Fruit fly (Drosophila melanogaster) whole organism, embryonic: ENCODE data around the gene Vps26.

ENCODE experiments used
- Abd-B ChIP-seq: fragments of 200-800 bp; sonication (Bioruptor generic); optimal IDR thresholded peaks from 2 replicates; lab custom pipeline; 2018; ENCODE audit warnings: missing biosample characterization, mild to moderate bottlenecking, missing genetic modification characterization, moderate library complexity
- Ada2b ChIP-seq: fragments of 200-800 bp; sonication (Bioruptor generic); IDR thresholded peaks from 2 replicates; pipeline ENCODE4 v1.3.6; 2022; ENCODE audit warnings: missing biosample characterization, missing genetic modification characterization
- BEAF-32 ChIP-seq: fragments of 200-800 bp; sonication (Bioruptor generic); optimal IDR thresholded peaks from 3 replicates; lab custom pipeline; 2017; ENCODE audit warnings: missing biosample characterization, missing genetic modification characterization, mild to moderate bottlenecking, moderate library complexity, missing genetic modification reagents
- Bgb ChIP-seq: fragments of 200-800 bp; sonication (Bioruptor generic); IDR thresholded peaks from 2 replicates; pipeline ENCODE4 v1.3.6; 2022; ENCODE audit warnings: missing biosample characterization, missing genetic modification characterization; ENCODE audit not compliant: partially characterized antibody
- CG10321 ChIP-seq: fragments of 200-800 bp; sonication (Bioruptor generic); IDR thresholded peaks from 2 replicates; pipeline ENCODE4 v1.3.6; 2022; ENCODE audit warnings: missing biosample characterization, missing genetic modification characterization
- CG10431 ChIP-seq: fragments of 200-800 bp; sonication (Bioruptor generic); optimal IDR thresholded peaks from 3 replicates; lab custom pipeline; 2018; ENCODE audit warnings: missing biosample characterization, mild to moderate bottlenecking, missing genetic modification characterization
- CG10979 ChIP-seq: fragments of 200-800 bp; sonication (Bioruptor generic); optimal IDR thresholded peaks from 2 replicates; lab custom pipeline; 2018; ENCODE audit warnings: missing biosample characterization, mild to moderate bottlenecking, missing genetic modification characterization, moderate library complexity
- CG12104 ChIP-seq: fragments of 200-800 bp; sonication (Bioruptor generic); optimal IDR thresholded peaks from 3 replicates; lab custom pipeline; 2016; ENCODE audit warnings: missing biosample characterization, missing genetic modification characterization
- CG12769 ChIP-seq: fragments of 200-800 bp; sonication (Bioruptor generic); optimal IDR thresholded peaks from 2 replicates; lab custom pipeline; 2019; ENCODE audit warnings: missing biosample characterization, mild to moderate bottlenecking, missing genetic modification characterization, moderate library complexity
- CG16815 ChIP-seq: fragments of 200-800 bp; sonication (Bioruptor generic); optimal IDR thresholded peaks from 3 replicates; lab custom pipeline; 2017; ENCODE audit warnings: missing biosample characterization, mild to moderate bottlenecking, missing genetic modification characterization
- CG17802 ChIP-seq: fragments of 200-800 bp; sonication (Bioruptor generic); optimal IDR thresholded peaks from 2 replicates; lab custom pipeline; 2018; ENCODE audit warnings: missing biosample characterization, mild to moderate bottlenecking, missing genetic modification characterization, moderate library complexity
- CG30403 ChIP-seq: fragments of 200-800 bp; sonication (Bioruptor generic); optimal IDR thresholded peaks from 3 replicates; lab custom pipeline; 2016; ENCODE audit warnings: missing biosample characterization, missing genetic modification characterization
- CG32772 ChIP-seq: fragments of 200-800 bp; sonication (Bioruptor generic); IDR thresholded peaks from 2 replicates; pipeline ENCODE4 v1.3.6; 2022; ENCODE audit warnings: missing biosample characterization, missing genetic modification characterization
- CG3847 ChIP-seq: fragments of 200-800 bp; sonication (Bioruptor generic); IDR thresholded peaks from 2 replicates; pipeline ENCODE4 v1.3.6; 2022; ENCODE audit warnings: missing biosample characterization, missing genetic modification characterization
- CG4707 ChIP-seq: fragments of 200-800 bp; sonication (Bioruptor generic); optimal IDR thresholded peaks from 2 replicates; lab custom pipeline; 2018; ENCODE audit warnings: missing biosample characterization, mild to moderate bottlenecking, missing genetic modification characterization, moderate library complexity
- CG7271 ChIP-seq: fragments of 200-800 bp; sonication (Bioruptor generic); optimal IDR thresholded peaks from 2 replicates; lab custom pipeline; 2018; ENCODE audit warnings: missing biosample characterization, mild to moderate bottlenecking, missing genetic modification characterization, moderate library complexity
- CG8089 ChIP-seq: fragments of 200-800 bp; sonication (Bioruptor generic); optimal IDR thresholded peaks from 3 replicates; lab custom pipeline; 2016; ENCODE audit warnings: missing biosample characterization, missing genetic modification characterization
- CG8388 ChIP-seq: fragments of 200-800 bp; sonication (Bioruptor generic); optimal IDR thresholded peaks from 2 replicates; lab custom pipeline; 2019; ENCODE audit warnings: missing biosample characterization, mild to moderate bottlenecking, missing genetic modification characterization, moderate library complexity
- Camta ChIP-seq: fragments of 200-800 bp; sonication (Bioruptor generic); optimal IDR thresholded peaks from 2 replicates; lab custom pipeline; 2016; ENCODE audit warnings: missing biosample characterization, missing genetic modification characterization
- D ChIP-seq, 2 experiments: fragments of 200-800 bp in 1 of 2; fragments of >200 bp in 1 of 2; sonication (Bioruptor generic) in 1 of 2; optimal IDR thresholded peaks; 2 replicates in 1 of 2; 3 replicates in 1 of 2; lab custom pipeline; 2017; ENCODE audit warnings: mild to moderate bottlenecking in 1 of 2, missing biosample characterization in 1 of 2, missing genetic modification characterization in 1 of 2, missing genetic modification reagents in 1 of 2
- Dll ChIP-seq: fragments of 200-800 bp; sonication (Bioruptor generic); IDR thresholded peaks from 4 replicates; pipeline ENCODE4 v1.3.6; 2022; ENCODE audit warnings: missing biosample characterization, missing genetic modification characterization; ENCODE audit not compliant: partially characterized antibody
- Dref ChIP-seq: fragments of 200-800 bp; sonication (Bioruptor generic); IDR thresholded peaks from 2 replicates; pipeline ENCODE4 v1.3.6; 2022; ENCODE audit warnings: missing biosample characterization, missing genetic modification characterization
- Ets65A ChIP-seq: fragments of 200-800 bp; sonication (Bioruptor generic); peaks from one replicate; lab custom pipeline; 2016; ENCODE audit warnings: missing biosample characterization, missing genetic modification characterization
- HLHmδ ChIP-seq: fragments of 200-800 bp; sonication (Bioruptor generic); optimal IDR thresholded peaks from 2 replicates; lab custom pipeline; 2018; ENCODE audit warnings: missing biosample characterization, mild to moderate bottlenecking, missing genetic modification characterization, moderate library complexity
- Hr78 ChIP-seq, 2 experiments: fragments of 200-800 bp in 1 of 2; fragments of >200 bp in 1 of 2; sonication (Bioruptor generic) in 1 of 2; optimal IDR thresholded peaks; 2 replicates each; lab custom pipeline; 2017 to 2019; ENCODE audit warnings: missing biosample characterization in 2 of 2, missing genetic modification characterization in 2 of 2, mild to moderate bottlenecking in 1 of 2, moderate library complexity in 1 of 2
- Hsf ChIP-seq: fragments of 200-800 bp; sonication (Bioruptor generic); optimal IDR thresholded peaks from 3 replicates; lab custom pipeline; 2016; ENCODE audit warnings: missing biosample characterization, missing genetic modification characterization
- Mad ChIP-seq: fragments of 200-800 bp; sonication (Bioruptor generic); optimal IDR thresholded peaks from 2 replicates; lab custom pipeline; 2016; ENCODE audit warnings: missing biosample characterization, missing genetic modification characterization
- NK7.1 ChIP-seq: fragments of 200-800 bp; sonication (Bioruptor generic); optimal IDR thresholded peaks from 3 replicates; lab custom pipeline; 2016; ENCODE audit warnings: missing biosample characterization, missing genetic modification characterization
- NfI ChIP-seq: fragments of 200-800 bp; sonication (Bioruptor generic); optimal IDR thresholded peaks from 3 replicates; lab custom pipeline; 2018; ENCODE audit warnings: missing biosample characterization, mild to moderate bottlenecking, missing genetic modification characterization, moderate library complexity
- Oaz ChIP-seq: fragments of 200-800 bp; sonication (Bioruptor generic); IDR thresholded peaks from 2 replicates; pipeline ENCODE4 v1.3.6; 2022; ENCODE audit warnings: missing biosample characterization, missing genetic modification characterization
- Six4 ChIP-seq: fragments of 200-800 bp; sonication (Bioruptor generic); optimal IDR thresholded peaks from 2 replicates; lab custom pipeline; 2016; ENCODE audit warnings: missing biosample characterization, missing genetic modification characterization
- Ssrp ChIP-seq: fragments of 200-800 bp; sonication (Bioruptor generic); optimal IDR thresholded peaks from 2 replicates; lab custom pipeline; 2018; ENCODE audit warnings: missing biosample characterization, mild to moderate bottlenecking, missing genetic modification characterization, moderate library complexity
- ash1 ChIP-seq: fragments of 200-800 bp; sonication (Bioruptor generic); optimal IDR thresholded peaks from 2 replicates; lab custom pipeline; 2018; ENCODE audit warnings: missing biosample characterization, mild to moderate bottlenecking, missing genetic modification characterization
- crp ChIP-seq, 2 experiments: fragments of 200-800 bp; sonication (Bioruptor generic); optimal IDR thresholded peaks; 2 replicates in 1 of 2; 3 replicates in 1 of 2; lab custom pipeline; 2017; ENCODE audit warnings: missing biosample characterization in 2 of 2, missing genetic modification characterization in 2 of 2, mild to moderate bottlenecking in 1 of 2, moderate library complexity in 1 of 2
- gcm ChIP-seq: fragments of 200-800 bp; sonication (Bioruptor generic); optimal IDR thresholded peaks from 2 replicates; lab custom pipeline; 2019; ENCODE audit warnings: missing biosample characterization, mild to moderate bottlenecking, missing genetic modification characterization, moderate library complexity
- gro ChIP-seq: fragments of 200-800 bp; sonication (Bioruptor generic); optimal IDR thresholded peaks from 2 replicates; lab custom pipeline; 2016; ENCODE audit warnings: missing biosample characterization, missing genetic modification characterization
- jing ChIP-seq: fragments of 200-800 bp; sonication (Bioruptor generic); optimal IDR thresholded peaks from 2 replicates; lab custom pipeline; 2018; ENCODE audit warnings: missing biosample characterization, mild to moderate bottlenecking, missing genetic modification characterization
- knrl ChIP-seq: fragments of 200-800 bp; sonication (Bioruptor generic); IDR thresholded peaks from 3 replicates; pipeline ENCODE4 v1.3.6; 2022; ENCODE audit warnings: missing biosample characterization, missing genetic modification characterization; ENCODE audit not compliant: partially characterized antibody
- nerfin-1 ChIP-seq: fragments of 200-800 bp; sonication (Bioruptor generic); optimal IDR thresholded peaks from 3 replicates; lab custom pipeline; 2019; ENCODE audit warnings: missing biosample characterization, mild to moderate bottlenecking, missing genetic modification characterization, moderate library complexity
- pan ChIP-seq, 4 experiments: fragments of >200 bp in 3 of 4; fragments of 200-800 bp in 1 of 4; sonication (Bioruptor generic) in 1 of 4; optimal IDR thresholded peaks in 3 of 4; IDR thresholded peaks in 1 of 4; 2 replicates each; pipeline versions ENCODE4 v1.3.6 to Lab custom; 2017 to 2022; ENCODE audit warnings: missing biosample characterization in 2 of 4, missing genetic modification characterization in 2 of 4, mixed read lengths in 1 of 4
- pfk ChIP-seq: fragments of 200-800 bp; sonication (Bioruptor generic); optimal IDR thresholded peaks from 2 replicates; lab custom pipeline; 2018; ENCODE audit warnings: missing biosample characterization, mild to moderate bottlenecking, missing genetic modification characterization, moderate library complexity
- pum ChIP-seq: fragments of 200-800 bp; sonication (Bioruptor generic); optimal IDR thresholded peaks from 2 replicates; lab custom pipeline; 2016; ENCODE audit warnings: missing biosample characterization, missing genetic modification characterization
- pzg ChIP-seq: fragments of 200-800 bp; sonication (Bioruptor generic); optimal IDR thresholded peaks from 3 replicates; lab custom pipeline; 2018; ENCODE audit warnings: missing biosample characterization, mild to moderate bottlenecking, missing genetic modification characterization, moderate library complexity
- tin ChIP-seq: fragments of 200-800 bp; sonication (Bioruptor generic); optimal IDR thresholded peaks from 3 replicates; lab custom pipeline; 2016; ENCODE audit warnings: missing biosample characterization, missing genetic modification characterization
- twi ChIP-seq: fragments of 200-800 bp; optimal IDR thresholded peaks from 2 replicates; lab custom pipeline; 2019; ENCODE audit warnings: missing biosample characterization, mild to moderate bottlenecking, missing genetic modification characterization, moderate library complexity
- unc-4 ChIP-seq: fragments of 200-800 bp; sonication (Bioruptor generic); IDR thresholded peaks from 2 replicates; pipeline ENCODE4 v1.3.6; 2022; ENCODE audit warnings: missing biosample characterization, missing genetic modification characterization; ENCODE audit not compliant: partially characterized antibody
- yki ChIP-seq: fragments of >200 bp; optimal IDR thresholded peaks from 3 replicates; lab custom pipeline; 2018

Vps26 gene

DNA sequence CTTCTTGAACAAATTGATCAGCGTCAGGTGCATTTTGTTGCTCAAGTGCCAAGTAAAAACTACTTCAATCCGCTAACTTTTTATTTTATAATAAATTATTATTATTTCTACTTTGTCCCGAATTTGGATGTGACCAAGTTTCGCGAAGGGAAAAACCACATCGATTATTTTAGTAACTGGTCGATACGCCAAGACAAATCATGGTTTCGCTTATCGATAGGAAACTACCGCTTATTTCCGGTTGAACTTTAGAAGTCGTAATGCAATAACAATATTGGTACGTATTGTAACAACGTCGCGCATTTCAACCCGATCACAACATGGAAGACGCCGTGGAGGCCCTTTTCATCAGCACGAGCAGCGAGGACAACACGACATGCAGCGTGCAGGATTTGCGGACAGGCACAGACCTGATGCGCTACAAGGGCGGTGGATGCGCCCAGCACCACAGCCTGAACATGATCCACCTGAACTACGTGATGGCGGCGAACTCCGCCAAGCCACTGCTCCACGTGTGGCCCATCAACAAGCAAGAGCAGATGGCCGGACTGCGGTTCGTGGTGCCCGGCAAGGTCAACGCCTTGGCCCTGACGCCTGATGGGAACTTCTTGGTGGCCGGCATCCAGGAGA lies 3.6 kb downstream of the Vps26 start, which contains the start of the genes CG14817 and CG14805 (continued):
- TF ChIP-seq Abd-B (GFP tag; lab: Kevin White, UChicago) (no peak), Dref (GFP tag; lab: Robert Waterston, UW) (peak; percentile 78), CG10321 (GFP tag; lab: Robert Waterston, UW) (no peak), pum (GFP tag; lab: Kevin White, UChicago) (no peak), CG8089 (GFP tag; lab: Kevin White, UChicago) (no peak), ash1 (peak; percentile 85), CG10431 (peak; percentile 81), NfI (peak; percentile 86), knrl (GFP tag; lab: Robert Waterston, UW) (0 out of 3 replicates have a peak, but pooled peaks have one; percentile 27), CG16815 (GFP tag; lab: Kevin White, UChicago) (no peak), CG8388 (GFP tag; lab: Kevin White, UChicago) (peak; percentile 70), CG17802 (tag; lab: Kevin White, UChicago) (peak; percentile 20), CG4707 (GFP tag; lab: Kevin White, UChicago) (peak; percentile 81), HLHmδ (GFP tag; lab: Kevin White, UChicago) (peak; percentile 81), pan (optimal IDR thresholded peaks at IDR 0.05; lab: Kevin White, UChicago) (no peak), pan (GFP tag; optimal IDR thresholded peaks at IDR 0.05 in 1 of 2, IDR thresholded peaks at IDR 0.05 in 1 of 2) (peak in 1 of 2 experiments; percentile 56), CG12769 (tag; lab: Kevin White, UChicago) (no peak), CG10979 (tag; lab: Kevin White, UChicago) (peak; percentile 63), gro (no peak), CG12104 (GFP tag; lab: Kevin White, UChicago) (peak; percentile 57), nerfin-1 (tag; lab: Kevin White, UChicago) (peak; percentile 65), jing (GFP tag; lab: Kevin White, UChicago) (no peak), CG3847 (GFP tag; lab: Robert Waterston, UW) (peak; percentile 50), Bgb (GFP tag; lab: Robert Waterston, UW) (peak; percentile 60; the same call in 1 of the 2 replicates), twi (tag; lab: Kevin White, UChicago) (peak; percentile 38), D (optimal IDR thresholded peaks at IDR 0.05; lab: Kevin White, UChicago) (no peak), D (GFP tag; optimal IDR thresholded peaks at IDR 0.05; lab: Kevin White, UChicago) (peak; percentile 44), Mad (GFP tag; lab: Kevin White, UChicago) (peak; percentile 43), BEAF-32 (GFP tag; lab: Kevin White, UChicago) (peak; percentile 70), tin (peak; percentile 24), pzg (GFP tag; lab: Kevin White, UChicago) (peak; percentile 65), unc-4 (peak; percentile 66; the same call in 1 of the 2 replicates), yki (lab: Kevin White, UChicago) (no peak), Ada2b (GFP tag; lab: Robert Waterston, UW) (peak; percentile 24; the same call in 1 of the 2 replicates), CG7271 (tag; lab: Kevin White, UChicago) (peak; percentile 94), Six4 (GFP tag; lab: Kevin White, UChicago) (peak; percentile 34), crp (GFP tag; optimal IDR thresholded peaks at IDR 0.05; lab: Kevin White, UChicago) (peak in 1 of 2 experiments; percentile 22), Ssrp (tag; lab: Kevin White, UChicago) (no peak), pfk (GFP tag; lab: Kevin White, UChicago) (peak; percentile 74), NK7.1 (GFP tag; lab: Kevin White, UChicago) (peak; percentile 2), CG32772 (GFP tag; lab: Robert Waterston, UW) (no peak), Oaz (no peak), Dll (GFP tag; lab: Robert Waterston, UW) (peak; percentile 55; the same call in 2 of the 4 replicates), Hr78 (GFP tag; optimal IDR thresholded peaks at IDR 0.05; lab: Kevin White, UChicago) (peak in 1 of 2 experiments; percentile 96), Ets65A (peak; percentile 91), CG30403 (GFP tag; lab: Kevin White, UChicago) (peak; percentile 41), Camta (GFP tag; lab: Kevin White, UChicago) (no peak), gcm (GFP tag; lab: Kevin White, UChicago) (peak; percentile 79), Hsf (GFP tag; lab: Kevin White, UChicago) (peak; percentile 40)
